Worm (Caenorhabditis elegans) whole organism, L2 larva: ENCODE measurements around the gene srh-47.

Experiments used
- ZK546.5 ChIP-seq: sonication (generic microtip); optimal IDR thresholded peaks from 2 replicates; lab custom pipeline; 2017; ENCODE audit warnings: missing biosample characterization, missing genetic modification characterization
- ama-1 ChIP-seq: fragments of 150-350 bp; optimal IDR thresholded peaks from 2 replicates; lab custom pipeline; 2018; ENCODE audit warnings: inconsistent platforms
- dmd-4 ChIP-seq: sonication (generic microtip); optimal IDR thresholded peaks from 2 replicates; lab custom pipeline; 2017; ENCODE audit warnings: missing biosample characterization, missing genetic modification characterization
- lin-11 ChIP-seq: fragments of 150-350 bp; sonication (generic microtip); optimal IDR thresholded peaks from 2 replicates; lab custom pipeline; 2014; ENCODE audit warnings: missing biosample characterization, missing genetic modification characterization, inconsistent platforms, mixed read lengths
- lin-39 ChIP-seq: fragments of 150-350 bp; optimal IDR thresholded peaks from 2 replicates; lab custom pipeline; 2014; ENCODE audit warnings: missing biosample characterization, missing genetic modification reagents, missing genetic modification characterization
- lsy-2 ChIP-seq, 2 experiments: fragments of 150-350 bp in 1 of 2; sonication (generic microtip) in 1 of 2; optimal IDR thresholded peaks; 2 replicates each; lab custom pipeline; 2014 to 2017; ENCODE audit warnings: missing biosample characterization in 2 of 2, missing genetic modification characterization in 2 of 2
- nhr-10 ChIP-seq: sonication (generic microtip); optimal IDR thresholded peaks from 2 replicates; lab custom pipeline; 2017; ENCODE audit warnings: missing biosample characterization, missing genetic modification characterization
- nhr-237 ChIP-seq: fragments of 150-350 bp; optimal IDR thresholded peaks from 2 replicates; lab custom pipeline; 2014; ENCODE audit warnings: missing biosample characterization, missing genetic modification characterization
- nhr-6 ChIP-seq: fragments of 150-350 bp; optimal IDR thresholded peaks from 2 replicates; lab custom pipeline; 2014; ENCODE audit warnings: missing biosample characterization, missing genetic modification characterization
- nhr-77 ChIP-seq: fragments of 150-350 bp; optimal IDR thresholded peaks from 2 replicates; lab custom pipeline; 2014; ENCODE audit warnings: missing biosample characterization, missing genetic modification characterization
- unc-55 ChIP-seq: fragments of 150-350 bp; sonication (generic microtip); optimal IDR thresholded peaks from 3 replicates; lab custom pipeline; 2014; ENCODE audit warnings: missing biosample characterization, missing genetic modification reagents, missing genetic modification characterization
- ztf-11 ChIP-seq: sonication (generic microtip); optimal IDR thresholded peaks from 2 replicates; lab custom pipeline; 2017; ENCODE audit warnings: missing biosample characterization, missing genetic modification characterization

DNA sequence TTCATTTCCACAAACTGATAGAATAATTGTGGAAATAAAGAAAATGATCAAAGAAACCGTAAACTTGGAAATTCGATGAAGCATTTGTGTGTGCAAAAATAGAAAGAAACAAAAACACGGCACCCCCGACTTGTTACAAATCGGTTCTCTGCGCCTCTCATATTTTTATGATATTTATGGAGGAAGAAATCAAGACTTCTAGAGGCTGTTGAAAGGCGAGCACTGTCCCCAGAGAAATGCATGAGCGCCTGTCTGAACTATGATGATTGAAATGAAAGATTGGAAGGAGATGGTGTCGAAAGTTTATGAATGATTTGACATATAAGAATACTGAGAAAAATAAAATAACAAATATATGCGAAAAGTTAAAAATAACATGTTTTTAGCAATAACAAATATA is 41.5 kb downstream of the srh-47 start, which contains the start of gene lgc-36:
- TF ChIP-seq ZK546.5 (tag; lab: Kevin White, UChicago) (no peak), nhr-10 (tag; lab: Kevin White, UChicago) (no peak), unc-55 (GFP tag; lab: Kevin White, UChicago) (no peak), dmd-4 (tag; lab: Kevin White, UChicago) (no peak), nhr-77 (tag; lab: Kevin White, UChicago) (no peak), ztf-11 (no peak), nhr-6 (tag; lab: Kevin White, UChicago) (no peak), lin-39 (tag; lab: Kevin White, UChicago) (no peak), nhr-237 (no peak), lsy-2 (tag; optimal IDR thresholded peaks at IDR 0.05; lab: Kevin White, UChicago) (no peak), ama-1 (lab: Kevin White, UChicago) (no peak), lin-11 (tag; lab: Kevin White, UChicago) (no peak)
